Fruit fly (Drosophila melanogaster) whole organism, embryonic: ENCODE measurements around the gene CG10492.

Experiments used
- Aef1 ChIP-seq: fragments of 200-800 bp; sonication (Bioruptor generic); IDR thresholded peaks from 3 replicates; pipeline ENCODE4 v1.3.6; 2022; ENCODE audit warnings: missing biosample characterization, missing genetic modification characterization
- CG12155 ChIP-seq: fragments of 200-800 bp; sonication (Bioruptor generic); optimal IDR thresholded peaks from 3 replicates; lab custom pipeline; 2016; ENCODE audit warnings: missing biosample characterization, missing genetic modification characterization
- CG14860 ChIP-seq: fragments of 200-800 bp; sonication (Bioruptor generic); IDR thresholded peaks from 3 replicates; pipeline ENCODE4 v1.3.6; 2022; ENCODE audit warnings: missing biosample characterization, missing genetic modification characterization; ENCODE audit not compliant: partially characterized antibody
- CG15479 ChIP-seq: fragments of 200-800 bp; sonication (Bioruptor generic); optimal IDR thresholded peaks from 3 replicates; lab custom pipeline; 2019; ENCODE audit warnings: missing biosample characterization, mild to moderate bottlenecking, missing genetic modification characterization, moderate library complexity
- CG16863 ChIP-seq: fragments of 200-800 bp; sonication (Bioruptor generic); optimal IDR thresholded peaks from 3 replicates; lab custom pipeline; 2016; ENCODE audit warnings: missing biosample characterization, missing genetic modification characterization
- CG17802 ChIP-seq: fragments of 200-800 bp; sonication (Bioruptor generic); optimal IDR thresholded peaks from 2 replicates; lab custom pipeline; 2018; ENCODE audit warnings: missing biosample characterization, mild to moderate bottlenecking, missing genetic modification characterization, moderate library complexity
- CG1792 ChIP-seq: fragments of 200-800 bp; sonication (Bioruptor generic); optimal IDR thresholded peaks from 2 replicates; lab custom pipeline; 2016; ENCODE audit warnings: missing biosample characterization, missing genetic modification characterization
- CG18764 ChIP-seq: fragments of 200-800 bp; sonication (Bioruptor generic); optimal IDR thresholded peaks from 3 replicates; lab custom pipeline; 2016; ENCODE audit warnings: missing biosample characterization, missing genetic modification characterization
- CG4617 ChIP-seq: fragments of 200-800 bp; sonication (Bioruptor generic); optimal IDR thresholded peaks from 3 replicates; lab custom pipeline; 2016; ENCODE audit warnings: missing biosample characterization, missing genetic modification characterization, borderline replicate concordance
- CG6689 ChIP-seq: fragments of 200-800 bp; sonication (Bioruptor generic); IDR thresholded peaks from 2 replicates; pipeline ENCODE4 v1.3.6; 2022; ENCODE audit warnings: missing biosample characterization, missing genetic modification characterization
- CG6791 ChIP-seq: fragments of 200-800 bp; sonication (Bioruptor generic); IDR thresholded peaks from 3 replicates; pipeline ENCODE4 v1.3.6; 2022; ENCODE audit warnings: missing biosample characterization, missing genetic modification characterization; ENCODE audit not compliant: partially characterized antibody
- CG7271 ChIP-seq: fragments of 200-800 bp; sonication (Bioruptor generic); optimal IDR thresholded peaks from 2 replicates; lab custom pipeline; 2018; ENCODE audit warnings: missing biosample characterization, mild to moderate bottlenecking, missing genetic modification characterization, moderate library complexity
- CG8359 ChIP-seq: fragments of 200-800 bp; sonication (Bioruptor generic); optimal IDR thresholded peaks from 2 replicates; lab custom pipeline; 2017; ENCODE audit warnings: missing biosample characterization, mild to moderate bottlenecking, missing genetic modification characterization, borderline replicate concordance
- CG9797 ChIP-seq: fragments of 200-800 bp; sonication (Bioruptor generic); optimal IDR thresholded peaks from 3 replicates; lab custom pipeline; 2018; ENCODE audit warnings: missing biosample characterization, mild to moderate bottlenecking, missing genetic modification characterization
- CG9876 ChIP-seq: fragments of 200-800 bp; sonication (Bioruptor generic); optimal IDR thresholded peaks from 2 replicates; lab custom pipeline; 2016; ENCODE audit warnings: missing biosample characterization, missing genetic modification characterization
- Camta ChIP-seq: fragments of 200-800 bp; sonication (Bioruptor generic); optimal IDR thresholded peaks from 2 replicates; lab custom pipeline; 2016; ENCODE audit warnings: missing biosample characterization, missing genetic modification characterization
- Dp ChIP-seq: fragments of 200-800 bp; sonication (Bioruptor generic); optimal IDR thresholded peaks from 2 replicates; lab custom pipeline; 2018; ENCODE audit warnings: missing biosample characterization, mild to moderate bottlenecking, missing genetic modification characterization, moderate library complexity
- Dref ChIP-seq: fragments of 200-800 bp; sonication (Bioruptor generic); IDR thresholded peaks from 2 replicates; pipeline ENCODE4 v1.3.6; 2022; ENCODE audit warnings: missing biosample characterization, missing genetic modification characterization
- Fer1 ChIP-seq: fragments of 200-800 bp; sonication (Bioruptor generic); optimal IDR thresholded peaks from 2 replicates; lab custom pipeline; 2017; ENCODE audit warnings: missing biosample characterization, mild to moderate bottlenecking, missing genetic modification characterization
- Gsc ChIP-seq: fragments of 200-800 bp; sonication (Bioruptor generic); IDR thresholded peaks from 2 replicates; pipeline ENCODE4 v1.3.6; 2022; ENCODE audit warnings: missing biosample characterization, missing genetic modification characterization
- HLH3B ChIP-seq: fragments of 200-800 bp; sonication (Bioruptor generic); IDR thresholded peaks from 2 replicates; pipeline ENCODE4 v1.3.6; 2022; ENCODE audit warnings: missing biosample characterization, missing genetic modification characterization
- Hr78 ChIP-seq, 2 experiments: fragments of 200-800 bp in 1 of 2; fragments of >200 bp in 1 of 2; sonication (Bioruptor generic) in 1 of 2; optimal IDR thresholded peaks; 2 replicates each; lab custom pipeline; 2017 to 2019; ENCODE audit warnings: missing biosample characterization in 2 of 2, missing genetic modification characterization in 2 of 2, mild to moderate bottlenecking in 1 of 2, moderate library complexity in 1 of 2
- Mad ChIP-seq: fragments of 200-800 bp; sonication (Bioruptor generic); optimal IDR thresholded peaks from 2 replicates; lab custom pipeline; 2016; ENCODE audit warnings: missing biosample characterization, missing genetic modification characterization
- Max ChIP-seq: fragments of 200-800 bp; sonication (Bioruptor generic); optimal IDR thresholded peaks from 2 replicates; lab custom pipeline; 2016; ENCODE audit warnings: missing biosample characterization, mild to moderate bottlenecking, missing genetic modification characterization
- Med ChIP-seq: fragments of 200-800 bp; sonication (Bioruptor generic); peaks from one replicate; lab custom pipeline; 2016; ENCODE audit warnings: missing biosample characterization, missing genetic modification characterization, mild to moderate bottlenecking, inconsistent platforms, moderate library complexity
- NfI ChIP-seq: fragments of 200-800 bp; sonication (Bioruptor generic); optimal IDR thresholded peaks from 3 replicates; lab custom pipeline; 2018; ENCODE audit warnings: missing biosample characterization, mild to moderate bottlenecking, missing genetic modification characterization, moderate library complexity
- PHDP ChIP-seq: fragments of 200-800 bp; sonication (Bioruptor generic); optimal IDR thresholded peaks from 3 replicates; lab custom pipeline; 2018; ENCODE audit warnings: missing biosample characterization, mild to moderate bottlenecking, missing genetic modification characterization, moderate library complexity
- Sry-β ChIP-seq: fragments of 200-800 bp; sonication (Bioruptor generic); optimal IDR thresholded peaks from 2 replicates; lab custom pipeline; 2018; ENCODE audit warnings: missing biosample characterization, mild to moderate bottlenecking, missing genetic modification characterization, moderate library complexity
- Sry-δ ChIP-seq: fragments of 200-800 bp; sonication (Bioruptor generic); optimal IDR thresholded peaks from 2 replicates; lab custom pipeline; 2016; ENCODE audit warnings: missing biosample characterization, missing genetic modification characterization
- al ChIP-seq: fragments of 200-800 bp; sonication (Bioruptor generic); IDR thresholded peaks from 2 replicates; pipeline ENCODE4 v1.3.6; 2022; ENCODE audit warnings: missing biosample characterization, missing genetic modification characterization
- ato ChIP-seq: fragments of 200-800 bp; sonication (Bioruptor generic); IDR thresholded peaks from 2 replicates; pipeline ENCODE4 v1.3.6; 2022; ENCODE audit warnings: missing biosample characterization, missing genetic modification characterization; ENCODE audit not compliant: partially characterized antibody
- btn ChIP-seq: fragments of 200-800 bp; sonication (Bioruptor generic); optimal IDR thresholded peaks from 2 replicates; lab custom pipeline; 2016; ENCODE audit warnings: missing biosample characterization, missing genetic modification characterization
- da ChIP-seq: fragments of 200-800 bp; sonication (Bioruptor generic); optimal IDR thresholded peaks from 2 replicates; lab custom pipeline; 2016; ENCODE audit warnings: missing biosample characterization, missing genetic modification characterization
- dmrt11E ChIP-seq: fragments of 200-800 bp; sonication (Bioruptor generic); optimal IDR thresholded peaks from 3 replicates; lab custom pipeline; 2018; ENCODE audit warnings: missing biosample characterization, mild to moderate bottlenecking, missing genetic modification characterization, moderate library complexity
- emc ChIP-seq: fragments of 200-800 bp; sonication (Bioruptor generic); optimal IDR thresholded peaks from 2 replicates; lab custom pipeline; 2016; ENCODE audit warnings: missing biosample characterization, missing genetic modification characterization
- ftz-f1 ChIP-seq: fragments of 200-800 bp; sonication (Bioruptor generic); optimal IDR thresholded peaks from 2 replicates; lab custom pipeline; 2016; ENCODE audit warnings: missing biosample characterization, missing genetic modification characterization
- ham ChIP-seq: fragments of 200-800 bp; sonication (Bioruptor generic); IDR thresholded peaks from 2 replicates; pipeline ENCODE4 v1.3.6; 2022; ENCODE audit warnings: missing biosample characterization, missing genetic modification characterization
- hb ChIP-seq: fragments of 200-800 bp; sonication (Bioruptor generic); IDR thresholded peaks from 3 replicates; pipeline ENCODE4 v1.3.6; 2022; ENCODE audit warnings: missing biosample characterization, missing genetic modification characterization; ENCODE audit not compliant: partially characterized antibody
- kah ChIP-seq: fragments of 200-800 bp; sonication (Bioruptor generic); optimal IDR thresholded peaks from 2 replicates; lab custom pipeline; 2018; ENCODE audit warnings: missing biosample characterization, mild to moderate bottlenecking, missing genetic modification characterization
- kay ChIP-seq: fragments of 200-800 bp; sonication (Bioruptor generic); optimal IDR thresholded peaks from 2 replicates; lab custom pipeline; 2016; ENCODE audit warnings: missing biosample characterization, missing genetic modification characterization
- ken ChIP-seq: fragments of 200-800 bp; sonication (Bioruptor generic); IDR thresholded peaks from 3 replicates; pipeline ENCODE4 v1.3.6; 2022; ENCODE audit warnings: missing biosample characterization, missing genetic modification characterization
- kni ChIP-seq: fragments of 200-800 bp; sonication (Bioruptor generic); optimal IDR thresholded peaks from 3 replicates; lab custom pipeline; 2017; ENCODE audit warnings: mild to moderate bottlenecking, missing biosample characterization, missing genetic modification reagents, missing genetic modification characterization
- p53 ChIP-seq: fragments of 200-800 bp; sonication (Bioruptor generic); optimal IDR thresholded peaks from 2 replicates; lab custom pipeline; 2016; ENCODE audit warnings: missing biosample characterization, missing genetic modification characterization
- pho ChIP-seq: fragments of 200-800 bp; sonication (Bioruptor generic); optimal IDR thresholded peaks from 2 replicates; lab custom pipeline; 2016; ENCODE audit warnings: missing biosample characterization, missing genetic modification characterization
- pnt ChIP-seq: fragments of 200-800 bp; sonication (Bioruptor generic); optimal IDR thresholded peaks from 3 replicates; lab custom pipeline; 2016; ENCODE audit warnings: missing biosample characterization, missing genetic modification characterization
- sd ChIP-seq: fragments of 200-800 bp; sonication (Bioruptor generic); optimal IDR thresholded peaks from 3 replicates; lab custom pipeline; 2018; ENCODE audit warnings: missing biosample characterization, mild to moderate bottlenecking, missing genetic modification characterization, moderate library complexity
- stwl ChIP-seq: fragments of 200-800 bp; sonication (Bioruptor generic); optimal IDR thresholded peaks from 3 replicates; lab custom pipeline; 2018; ENCODE audit warnings: missing biosample characterization, mild to moderate bottlenecking, missing genetic modification characterization, moderate library complexity
- trem ChIP-seq: fragments of 200-800 bp; optimal IDR thresholded peaks from 3 replicates; lab custom pipeline; 2019; ENCODE audit warnings: missing biosample characterization, mild to moderate bottlenecking, missing genetic modification characterization, moderate library complexity
- vvl ChIP-seq: fragments of 200-800 bp; sonication (Bioruptor generic); IDR thresholded peaks from 2 replicates; pipeline ENCODE4 v1.3.6; 2022; ENCODE audit warnings: missing biosample characterization, missing genetic modification characterization
- zen ChIP-seq: fragments of 200-800 bp; sonication (Bioruptor generic); optimal IDR thresholded peaks from 3 replicates; lab custom pipeline; 2018; ENCODE audit warnings: missing biosample characterization, mild to moderate bottlenecking, missing genetic modification characterization, moderate library complexity

CG10492 gene

DNA sequence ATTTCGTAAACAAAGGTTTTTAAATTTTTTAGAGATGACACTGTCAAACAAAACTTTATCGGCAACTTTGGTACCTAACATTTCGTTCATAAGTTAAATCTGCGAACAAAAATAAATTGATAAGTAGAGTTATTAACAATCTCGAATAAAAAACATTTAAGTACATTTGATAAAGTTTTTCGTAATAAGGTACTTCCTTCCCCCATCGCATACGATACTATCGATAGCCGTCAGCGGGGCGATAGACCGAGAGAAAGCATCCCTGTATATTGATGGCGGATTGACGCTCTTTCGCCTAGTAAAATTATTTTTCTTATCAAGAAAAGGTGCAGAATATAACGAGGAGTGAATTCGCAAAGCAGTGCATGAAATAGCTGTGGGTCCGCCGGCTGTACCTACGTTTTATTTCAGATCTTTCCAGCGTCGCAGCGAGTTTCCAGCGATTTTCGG is 8.7 kb upstream of the CG10492 start, which contains the start of the genes Ttc19 and Acn (continued):
- TF ChIP-seq CG7271 (tag; lab: Kevin White, UChicago): peak; percentile 74
- TF ChIP-seq CG9876: peak; percentile 83
- TF ChIP-seq Sry-δ: peak; percentile 98
- peak; percentile 91 for TF ChIP-seq pho (GFP tag; lab: Kevin White, UChicago)
- peak; percentile 87 for TF ChIP-seq CG1792 (GFP tag; lab: Kevin White, UChicago)
- peak; percentile 86 for TF ChIP-seq ken
- peak; percentile 55 for TF ChIP-seq kay (GFP tag; lab: Kevin White, UChicago)
- peak; percentile 75 for TF ChIP-seq Fer1
- peak; percentile 97 for TF ChIP-seq Med (GFP tag; lab: Kevin White, UChicago)
- 0 out of 2 replicates have a peak, but pooled peaks have one; percentile 20 for TF ChIP-seq Gsc (GFP tag; lab: Robert Waterston, UW)
- TF ChIP-seq sd: no peak
- TF ChIP-seq Aef1 (GFP tag; lab: Robert Waterston, UW): peak; percentile 85
- no peak for TF ChIP-seq Hr78 (GFP tag; optimal IDR thresholded peaks at IDR 0.05; lab: Kevin White, UChicago)
- TF ChIP-seq PHDP (tag; lab: Kevin White, UChicago): peak; percentile 77
- peak; percentile 96 for TF ChIP-seq CG6791 (GFP tag; lab: Robert Waterston, UW)
- peak; percentile 92 for TF ChIP-seq vvl (GFP tag; lab: Robert Waterston, UW)
- TF ChIP-seq al (GFP tag; lab: Robert Waterston, UW): peak; percentile 75
- TF ChIP-seq CG17802: peak; percentile 66
- TF ChIP-seq Mad: peak; percentile 81
- peak; percentile 96 for TF ChIP-seq CG14860
- TF ChIP-seq pnt (GFP tag; lab: Kevin White, UChicago): peak; percentile 81
- peak; percentile 40 for TF ChIP-seq ftz-f1
- no peak for TF ChIP-seq kni (GFP tag; lab: Kevin White, UChicago)
- peak; percentile 83 for TF ChIP-seq zen
- peak; percentile 89 for TF ChIP-seq Camta (GFP tag; lab: Kevin White, UChicago)
- peak; percentile 65 for TF ChIP-seq emc (GFP tag; lab: Kevin White, UChicago)
- peak; percentile 74; the same call in 1 of the 2 replicates for TF ChIP-seq ham (GFP tag; lab: Robert Waterston, UW)
- peak; percentile 76 for TF ChIP-seq da (GFP tag; lab: Kevin White, UChicago)
- TF ChIP-seq CG18764 (GFP tag; lab: Kevin White, UChicago): peak; percentile 63
- TF ChIP-seq hb: peak; percentile 95
- TF ChIP-seq CG16863 (GFP tag; lab: Kevin White, UChicago): peak; percentile 89
- TF ChIP-seq CG4617 (GFP tag; lab: Kevin White, UChicago): peak; percentile 77
- TF ChIP-seq Dp (GFP tag; lab: Kevin White, UChicago): peak; percentile 53
- peak; percentile 86 for TF ChIP-seq NfI (GFP tag; lab: Kevin White, UChicago)
- peak; percentile 78 for TF ChIP-seq CG6689 (GFP tag; lab: Robert Waterston, UW)
- peak; percentile 29 for TF ChIP-seq kah (GFP tag; lab: Kevin White, UChicago)
- peak; percentile 77 for TF ChIP-seq CG12155 (GFP tag; lab: Kevin White, UChicago)
- peak; percentile 74 for TF ChIP-seq dmrt11E (tag; lab: Kevin White, UChicago)
- TF ChIP-seq Dref (GFP tag; lab: Robert Waterston, UW): peak; percentile 92
- TF ChIP-seq CG9797 (GFP tag; lab: Kevin White, UChicago): peak; percentile 39
- peak; percentile 65 for TF ChIP-seq p53 (GFP tag; lab: Kevin White, UChicago)
- TF ChIP-seq ato (GFP tag; lab: Robert Waterston, UW): peak; percentile 88
- TF ChIP-seq Max (GFP tag; lab: Kevin White, UChicago): peak; percentile 78
- peak; percentile 75 for TF ChIP-seq HLH3B
- no peak for TF ChIP-seq Sry-β (GFP tag; lab: Kevin White, UChicago)
- TF ChIP-seq CG8359 (GFP tag; lab: Kevin White, UChicago): peak; percentile 59
- TF ChIP-seq btn: peak; percentile 56
- peak; percentile 82 for TF ChIP-seq stwl (tag; lab: Kevin White, UChicago)
- no peak for TF ChIP-seq CG15479 (GFP tag; lab: Kevin White, UChicago)
- peak; percentile 90 for TF ChIP-seq trem (tag; lab: Kevin White, UChicago)
